Fruit fly (Drosophila melanogaster): Measurements from ENCODE around the gene CG3294.
A peak's percentile ranks its signal among the peaks of the same experiment; 100 is the strongest.

DNA sequence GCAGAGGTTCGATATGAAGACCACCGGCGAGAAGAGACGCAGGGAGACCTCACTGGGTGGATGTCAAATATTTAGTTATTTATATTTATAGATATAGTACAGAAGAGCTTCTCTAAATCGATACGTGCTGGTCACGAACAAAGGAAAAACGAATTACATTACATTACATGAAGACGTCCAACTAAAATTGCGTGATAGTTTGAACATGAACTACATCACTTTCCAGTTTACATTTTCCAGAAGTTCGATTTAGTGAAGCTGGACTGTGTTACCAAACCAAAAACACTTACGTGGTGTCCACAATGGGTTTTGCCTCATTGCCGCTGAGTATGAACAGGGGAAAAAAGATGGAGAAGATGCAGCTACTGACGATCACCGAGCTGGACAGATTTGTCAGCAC, 41.8 kb downstream of the CG3294 start:
- TF ChIP-seq CG34367 (tag; optimal IDR thresholded peaks at IDR 0.05): no peak
- no peak for TF ChIP-seq CG12605 (GFP tag; IDR thresholded peaks at IDR 0.05)
- no peak for TF ChIP-seq CG10348 (GFP tag; IDR thresholded peaks at IDR 0.05)
- TF ChIP-seq Ets98B (GFP tag; IDR thresholded peaks at IDR 0.05): 0 out of 2 replicates have a peak, but pooled peaks have one; percentile 22
- no peak for TF ChIP-seq Pif1A (GFP tag; optimal IDR thresholded peaks at IDR 0.05)
- no peak for TF ChIP-seq Pif1B (GFP tag; optimal IDR thresholded peaks at IDR 0.05)
- TF ChIP-seq CG17806 (tag; optimal IDR thresholded peaks at IDR 0.05): no peak
- no peak for TF ChIP-seq CG15710 (tag; optimal IDR thresholded peaks at IDR 0.05)
- no peak for TF ChIP-seq gl (tag; optimal IDR thresholded peaks at IDR 0.05)
- TF ChIP-seq CG8159 (tag; optimal IDR thresholded peaks at IDR 0.05): no peak
- TF ChIP-seq D1 (tag; optimal IDR thresholded peaks at IDR 0.05): no peak

All from whole organism, pupa.